Fruit fly (Drosophila melanogaster): Measurements from ENCODE around the gene Dbct.

Gene Dbct

dm6 chrX:15078394-15078793 lies 7.5 kb upstream of the Dbct start (continued):
- TF ChIP-seq Trl (optimal IDR thresholded peaks at IDR 0.05) (no peak), Trl (GFP tag; optimal IDR thresholded peaks at IDR 0.05) (no peak), D19B (GFP tag; optimal IDR thresholded peaks at IDR 0.05) (no peak), CG12942 (GFP tag; optimal IDR thresholded peaks at IDR 0.05) (no peak), cato (GFP tag; optimal IDR thresholded peaks at IDR 0.05; ENCODE audit: borderline replicate concordance) (no peak), kni (GFP tag; optimal IDR thresholded peaks at IDR 0.05) (peak; percentile 65), CG6254 (GFP tag; optimal IDR thresholded peaks at IDR 0.05) (peak; percentile 47), wek (GFP tag; optimal IDR thresholded peaks at IDR 0.05) (peak; percentile 40), CkIIα-i1 (GFP tag; IDR thresholded peaks at IDR 0.05) (no peak), CG1647 (GFP tag; optimal IDR thresholded peaks at IDR 0.05) (no peak), CG3995 (GFP tag; optimal IDR thresholded peaks at IDR 0.05) (no peak), CG11247 (GFP tag; IDR thresholded peaks at IDR 0.05) (no peak), danr (GFP tag; IDR thresholded peaks at IDR 0.05) (no peak), CG12744 (GFP tag; optimal IDR thresholded peaks at IDR 0.05) (no peak), CG10431 (GFP tag; optimal IDR thresholded peaks at IDR 0.05) (peak; percentile 44), stc (GFP tag; IDR thresholded peaks at IDR 0.05) (no peak), jing (GFP tag; optimal IDR thresholded peaks at IDR 0.05) (no peak), CG10979 (tag; optimal IDR thresholded peaks at IDR 0.05) (no peak), CG6272 (GFP tag; IDR thresholded peaks at IDR 0.05) (no peak), CG17829 (tag; optimal IDR thresholded peaks at IDR 0.05) (no peak), CG18619 (GFP tag; optimal IDR thresholded peaks at IDR 0.05) (no peak), Pdp1 (GFP tag; optimal IDR thresholded peaks at IDR 0.05) (peak in 1 of 2 experiments; percentile 84), NC2β (GFP tag; optimal IDR thresholded peaks at IDR 0.05) (no peak), CG17186 (GFP tag; optimal IDR thresholded peaks at IDR 0.05) (no peak), CG12659 (GFP tag; optimal IDR thresholded peaks at IDR 0.05) (no peak), CG2875 (GFP tag; optimal IDR thresholded peaks at IDR 0.05) (peak; percentile 38), sqz (GFP tag; optimal IDR thresholded peaks at IDR 0.05) (peak; percentile 62), CG17568 (GFP tag; optimal IDR thresholded peaks at IDR 0.05) (peak; percentile 9), pfk (GFP tag; optimal IDR thresholded peaks at IDR 0.05) (peak; percentile 18), gcm (GFP tag; optimal IDR thresholded peaks at IDR 0.05) (peak; percentile 8), Optix (GFP tag; IDR thresholded peaks at IDR 0.05) (no peak), CG9876 (GFP tag; optimal IDR thresholded peaks at IDR 0.05) (no peak), lola (GFP tag; optimal IDR thresholded peaks at IDR 0.05) (peak in 1 of 3 experiments; percentile 5), bowl (GFP tag; IDR thresholded peaks at IDR 0.05) (no peak), gro (GFP tag; optimal IDR thresholded peaks at IDR 0.05) (peak; percentile 4), PHDP (tag; optimal IDR thresholded peaks at IDR 0.05) (no peak), gce (GFP tag; IDR thresholded peaks at IDR 0.05) (peak; percentile 14; the same call in 1 of the 3 replicates), ham (GFP tag; IDR thresholded peaks at IDR 0.05) (no peak), CG17359 (tag; optimal IDR thresholded peaks at IDR 0.05) (peak; percentile 11), CG30403 (GFP tag; optimal IDR thresholded peaks at IDR 0.05) (no peak), fd64A (GFP tag; optimal IDR thresholded peaks at IDR 0.05) (peak; percentile 42), Lhr (GFP tag; optimal IDR thresholded peaks at IDR 0.05) (no peak), dmrt99B (tag; optimal IDR thresholded peaks at IDR 0.05) (peak; percentile 2), CG1603 (tag; optimal IDR thresholded peaks at IDR 0.05) (peak; percentile 15), nmo (GFP tag; optimal IDR thresholded peaks at IDR 0.05) (no peak), CG31388 (GFP tag; optimal IDR thresholded peaks at IDR 0.05) (no peak), Fer1 (GFP tag; optimal IDR thresholded peaks at IDR 0.05) (peak; percentile 21), CG6813 (GFP tag; optimal IDR thresholded peaks at IDR 0.05) (peak; percentile 58), CG15479 (GFP tag; optimal IDR thresholded peaks at IDR 0.05) (no peak), CG9215 (GFP tag; IDR thresholded peaks at IDR 0.05) (no peak), Jarid2 (GFP tag; optimal IDR thresholded peaks at IDR 0.05) (no peak)

Measured in whole organism, embryonic.